Worm (Caenorhabditis elegans) whole organism, young adult: ENCODE data around the gene C07A9.10.

ENCODE experiments used
- F55B11.4 ChIP-seq: sonication (generic microtip); optimal IDR thresholded peaks from 2 replicates; lab custom pipeline; 2016; ENCODE audit warnings: missing compliant biosample characterization, missing genetic modification characterization, borderline replicate concordance; ENCODE audit not compliant: insufficient read depth
- Y53G8AR.9 ChIP-seq: fragments of 200-800 bp; sonication (Bioruptor generic); conservative IDR thresholded peaks from 2 replicates; pipeline ENCODE4 v1.3.6; 2022; ENCODE audit warnings: missing genetic modification reagents, missing genetic modification characterization, missing compliant biosample characterization
- ama-1 ChIP-seq, 3 experiments: fragments of 150-350 bp in 1 of 3; sonication (generic microtip) in 2 of 3; optimal IDR thresholded peaks; 2 replicates each; lab custom pipeline; 2014 to 2018; ENCODE audit warnings: missing biosample characterization in 2 of 3, missing genetic modification characterization in 2 of 3, missing genetic modification reagents in 2 of 3
- aptf-2 ChIP-seq: fragments of 200-800 bp; sonication (Bioruptor generic); conservative IDR thresholded peaks from 2 replicates; pipeline ENCODE4 v1.3.6; 2022; ENCODE audit warnings: missing genetic modification reagents, missing genetic modification characterization, missing compliant biosample characterization
- athp-1 ChIP-seq: sonication (generic microtip); optimal IDR thresholded peaks from 2 replicates; lab custom pipeline; 2017; ENCODE audit warnings: mild to moderate bottlenecking, missing genetic modification characterization, missing compliant biosample characterization
- ceh-100 ChIP-seq: fragments of 200-800 bp; sonication (Bioruptor generic); IDR thresholded peaks from 2 replicates; pipeline ENCODE4 v1.3.6; 2022; ENCODE audit warnings: missing genetic modification reagents, missing genetic modification characterization, missing compliant biosample characterization
- hlh-12 ChIP-seq: sonication (generic microtip); optimal IDR thresholded peaks from 2 replicates; lab custom pipeline; 2016; ENCODE audit warnings: missing genetic modification characterization, missing compliant biosample characterization
- tbx-9 ChIP-seq: sonication (generic microtip); optimal IDR thresholded peaks from 2 replicates; lab custom pipeline; 2016; ENCODE audit warnings: borderline replicate concordance, missing genetic modification characterization, inconsistent platforms, missing compliant biosample characterization

- no peak for TF ChIP-seq athp-1 (tag; lab: Kevin White, UChicago)
- no peak for TF ChIP-seq ceh-100 (GFP tag; lab: Robert Waterston, UW)
- TF ChIP-seq hlh-12 = no peak
- TF ChIP-seq ama-1 (optimal IDR thresholded peaks at IDR 0.05; lab: Kevin White, UChicago) = no peak
- no peak for TF ChIP-seq ama-1 (GFP tag; optimal IDR thresholded peaks at IDR 0.05; lab: Kevin White, UChicago)
- TF ChIP-seq tbx-9 (tag; lab: Kevin White, UChicago) = no peak
- no peak for TF ChIP-seq aptf-2 (GFP tag; lab: Robert Waterston, UW)
- TF ChIP-seq Y53G8AR.9 (GFP tag; lab: Robert Waterston, UW) = no peak
- TF ChIP-seq F55B11.4 (tag; lab: Kevin White, UChicago) = no peak
Measured at ce11 chrIII:9713862-9714261, 28.0 kb upstream of the C07A9.10 start, which contains the start of gene ncx-6.
